Fruit fly (Drosophila melanogaster) whole organism, embryonic: ENCODE data around the gene CG12947.
A peak's percentile ranks its signal among the peaks of the same experiment; 100 is the strongest.

Experiments used
- Abd-B ChIP-seq: fragments of 200-800 bp; sonication (Bioruptor generic); optimal IDR thresholded peaks from 2 replicates; lab custom pipeline; 2018; ENCODE audit warnings: missing biosample characterization, mild to moderate bottlenecking, missing genetic modification characterization, moderate library complexity
- CG1233 ChIP-seq: fragments of 200-800 bp; sonication (Bioruptor generic); optimal IDR thresholded peaks from 4 replicates; lab custom pipeline; 2018; ENCODE audit warnings: missing biosample characterization, mild to moderate bottlenecking, missing genetic modification characterization
- CG13123 ChIP-seq: fragments of 200-800 bp; sonication (Bioruptor generic); optimal IDR thresholded peaks from 2 replicates; lab custom pipeline; 2016; ENCODE audit warnings: missing biosample characterization, missing genetic modification characterization
- CG13624 ChIP-seq: fragments of 200-800 bp; sonication (Bioruptor generic); optimal IDR thresholded peaks from 2 replicates; lab custom pipeline; 2016; ENCODE audit warnings: missing biosample characterization, missing genetic modification characterization
- CG15073 ChIP-seq: fragments of 200-800 bp; sonication (Bioruptor generic); optimal IDR thresholded peaks from 2 replicates; lab custom pipeline; 2016; ENCODE audit warnings: missing biosample characterization, missing genetic modification characterization
- CG17361 ChIP-seq: fragments of 200-800 bp; sonication (Bioruptor generic); IDR thresholded peaks from 3 replicates; pipeline ENCODE4 v1.3.6; 2022; ENCODE audit warnings: missing biosample characterization, missing genetic modification characterization
- CG18599 ChIP-seq: fragments of 200-800 bp; sonication (Bioruptor generic); optimal IDR thresholded peaks from 3 replicates; lab custom pipeline; 2017; ENCODE audit warnings: missing biosample characterization, missing genetic modification characterization, mild to moderate bottlenecking, moderate library complexity, missing genetic modification reagents
- CG31224 ChIP-seq: fragments of 200-800 bp; sonication (Bioruptor generic); IDR thresholded peaks from 2 replicates; pipeline ENCODE4 v1.3.6; 2022; ENCODE audit warnings: missing biosample characterization, missing genetic modification characterization
- CG33557 ChIP-seq: fragments of 200-800 bp; sonication (Bioruptor generic); optimal IDR thresholded peaks from 2 replicates; lab custom pipeline; 2019; ENCODE audit warnings: missing biosample characterization, mild to moderate bottlenecking, missing genetic modification characterization, moderate library complexity
- CG34376 ChIP-seq: fragments of 200-800 bp; sonication (Bioruptor generic); optimal IDR thresholded peaks from 2 replicates; lab custom pipeline; 2018; ENCODE audit warnings: missing biosample characterization, mild to moderate bottlenecking, missing genetic modification characterization
- CG5180 ChIP-seq: fragments of 200-800 bp; sonication (Bioruptor generic); optimal IDR thresholded peaks from 3 replicates; lab custom pipeline; 2017; ENCODE audit warnings: missing biosample characterization, missing genetic modification characterization, mild to moderate bottlenecking, moderate library complexity, missing genetic modification reagents
- CG6765 ChIP-seq: fragments of 200-800 bp; sonication (Bioruptor generic); optimal IDR thresholded peaks from 3 replicates; lab custom pipeline; 2017; ENCODE audit warnings: missing biosample characterization, mild to moderate bottlenecking, missing genetic modification characterization
- CG6854 ChIP-seq: fragments of 200-800 bp; sonication (Bioruptor generic); optimal IDR thresholded peaks from 3 replicates; lab custom pipeline; 2017; ENCODE audit warnings: missing biosample characterization, mild to moderate bottlenecking, missing genetic modification characterization
- CG7357 ChIP-seq: fragments of 200-800 bp; sonication (Bioruptor generic); IDR thresholded peaks from 3 replicates; pipeline ENCODE4 v1.3.6; 2022; ENCODE audit warnings: missing biosample characterization, missing genetic modification characterization
- CG7987 ChIP-seq: fragments of 200-800 bp; sonication (Bioruptor generic); optimal IDR thresholded peaks from 2 replicates; lab custom pipeline; 2018; ENCODE audit warnings: missing biosample characterization, mild to moderate bottlenecking, missing genetic modification characterization, moderate library complexity
- CG8359 ChIP-seq: fragments of 200-800 bp; sonication (Bioruptor generic); optimal IDR thresholded peaks from 2 replicates; lab custom pipeline; 2017; ENCODE audit warnings: missing biosample characterization, mild to moderate bottlenecking, missing genetic modification characterization, borderline replicate concordance
- CG8478 ChIP-seq: fragments of >200 bp; optimal IDR thresholded peaks from 2 replicates; lab custom pipeline; 2018
- Dek ChIP-seq: fragments of 200-800 bp; sonication (Bioruptor generic); optimal IDR thresholded peaks from 3 replicates; lab custom pipeline; 2019; ENCODE audit warnings: missing biosample characterization, mild to moderate bottlenecking, missing genetic modification characterization, moderate library complexity
- Dfd ChIP-seq, 2 experiments: fragments of >200 bp; optimal IDR thresholded peaks; 2 replicates each; lab custom pipeline; 2017; ENCODE audit warnings: missing biosample characterization in 2 of 2, missing genetic modification characterization in 2 of 2
- Dll ChIP-seq: fragments of 200-800 bp; sonication (Bioruptor generic); IDR thresholded peaks from 4 replicates; pipeline ENCODE4 v1.3.6; 2022; ENCODE audit warnings: missing biosample characterization, missing genetic modification characterization; ENCODE audit not compliant: partially characterized antibody
- Doc2 ChIP-seq: fragments of 200-800 bp; sonication (Bioruptor generic); IDR thresholded peaks from 2 replicates; pipeline ENCODE4 v1.3.6; 2022; ENCODE audit warnings: missing biosample characterization, missing genetic modification characterization
- Dp ChIP-seq: fragments of 200-800 bp; sonication (Bioruptor generic); optimal IDR thresholded peaks from 2 replicates; lab custom pipeline; 2018; ENCODE audit warnings: missing biosample characterization, mild to moderate bottlenecking, missing genetic modification characterization, moderate library complexity
- Ets65A ChIP-seq: fragments of 200-800 bp; sonication (Bioruptor generic); peaks from one replicate; lab custom pipeline; 2016; ENCODE audit warnings: missing biosample characterization, missing genetic modification characterization
- GATAe ChIP-seq: fragments of 200-800 bp; sonication (Bioruptor generic); conservative IDR thresholded peaks from 2 replicates; pipeline ENCODE4 v1.3.6; 2022; ENCODE audit warnings: missing biosample characterization, missing genetic modification characterization
- Lpt ChIP-seq: fragments of >200 bp; optimal IDR thresholded peaks from 2 replicates; lab custom pipeline; 2018; ENCODE audit warnings: missing biosample characterization, missing genetic modification characterization
- Mad ChIP-seq: fragments of 200-800 bp; sonication (Bioruptor generic); optimal IDR thresholded peaks from 2 replicates; lab custom pipeline; 2016; ENCODE audit warnings: missing biosample characterization, missing genetic modification characterization
- Oaz ChIP-seq: fragments of 200-800 bp; sonication (Bioruptor generic); IDR thresholded peaks from 2 replicates; pipeline ENCODE4 v1.3.6; 2022; ENCODE audit warnings: missing biosample characterization, missing genetic modification characterization
- Oli ChIP-seq: fragments of 200-800 bp; sonication (Bioruptor generic); optimal IDR thresholded peaks from 2 replicates; lab custom pipeline; 2018; ENCODE audit warnings: missing biosample characterization, mild to moderate bottlenecking, missing genetic modification characterization, moderate library complexity
- Sry-β ChIP-seq: fragments of 200-800 bp; sonication (Bioruptor generic); optimal IDR thresholded peaks from 2 replicates; lab custom pipeline; 2018; ENCODE audit warnings: missing biosample characterization, mild to moderate bottlenecking, missing genetic modification characterization, moderate library complexity
- Trl ChIP-seq, 3 experiments: fragments of >200 bp in 2 of 3; fragments of 200-800 bp in 1 of 3; sonication (Bioruptor generic) in 1 of 3; optimal IDR thresholded peaks; 2 replicates in 1 of 3; 3 replicates in 2 of 3; lab custom pipeline; 2016 to 2017; ENCODE audit warnings: missing biosample characterization in 1 of 3, missing genetic modification characterization in 1 of 3
- YL-1 ChIP-seq: fragments of 200-800 bp; sonication (Bioruptor generic); optimal IDR thresholded peaks from 3 replicates; lab custom pipeline; 2017; ENCODE audit warnings: missing biosample characterization, mild to moderate bottlenecking, missing genetic modification characterization
- ab ChIP-seq: fragments of 200-800 bp; sonication (Bioruptor generic); optimal IDR thresholded peaks from 2 replicates; lab custom pipeline; 2016; ENCODE audit warnings: missing biosample characterization, missing genetic modification characterization
- ase ChIP-seq: fragments of 200-800 bp; sonication (Bioruptor generic); IDR thresholded peaks from 3 replicates; pipeline ENCODE4 v1.3.6; 2022; ENCODE audit warnings: missing biosample characterization, missing genetic modification characterization
- corto ChIP-seq: fragments of 200-800 bp; sonication (Bioruptor generic); optimal IDR thresholded peaks from 2 replicates; lab custom pipeline; 2016; ENCODE audit warnings: missing biosample characterization, mild to moderate bottlenecking, missing genetic modification characterization, moderate library complexity
- dati ChIP-seq: fragments of 200-800 bp; sonication (Bioruptor generic); IDR thresholded peaks from 2 replicates; pipeline ENCODE4 v1.3.6; 2022; ENCODE audit warnings: missing biosample characterization, missing genetic modification characterization
- dpn ChIP-seq, 2 experiments: fragments of 200-800 bp; sonication (Bioruptor generic); optimal IDR thresholded peaks; 3 replicates each; lab custom pipeline; 2016; ENCODE audit warnings: missing biosample characterization in 2 of 2, missing genetic modification characterization in 2 of 2
- esg ChIP-seq: fragments of 200-800 bp; sonication (Bioruptor generic); conservative IDR thresholded peaks from 2 replicates; pipeline ENCODE4 v1.3.6; 2022; ENCODE audit warnings: missing biosample characterization, missing genetic modification characterization
- exex ChIP-seq: fragments of 200-800 bp; sonication (Bioruptor generic); optimal IDR thresholded peaks from 4 replicates; lab custom pipeline; 2018; ENCODE audit warnings: missing biosample characterization, mild to moderate bottlenecking, missing genetic modification characterization, moderate library complexity
- fd96Cb ChIP-seq: fragments of 200-800 bp; sonication (Bioruptor generic); optimal IDR thresholded peaks from 2 replicates; lab custom pipeline; 2018; ENCODE audit warnings: missing biosample characterization, mild to moderate bottlenecking, missing genetic modification characterization, moderate library complexity
- gcm2 ChIP-seq: fragments of 200-800 bp; sonication (Bioruptor generic); optimal IDR thresholded peaks from 2 replicates; lab custom pipeline; 2016; ENCODE audit warnings: missing biosample characterization, missing genetic modification characterization
- gfzf ChIP-seq: fragments of 200-800 bp; sonication (Bioruptor generic); optimal IDR thresholded peaks from 2 replicates; lab custom pipeline; 2016; ENCODE audit warnings: missing biosample characterization, mild to moderate bottlenecking, missing genetic modification characterization, moderate library complexity
- lab ChIP-seq: fragments of 200-800 bp; sonication (Bioruptor generic); optimal IDR thresholded peaks from 3 replicates; lab custom pipeline; 2017; ENCODE audit warnings: missing biosample characterization, missing genetic modification characterization, mild to moderate bottlenecking, moderate library complexity, missing genetic modification reagents
- maf-S ChIP-seq: fragments of 200-800 bp; sonication (Bioruptor generic); optimal IDR thresholded peaks from 2 replicates; lab custom pipeline; 2016; ENCODE audit warnings: missing biosample characterization, missing genetic modification characterization
- psq ChIP-seq: fragments of 200-800 bp; sonication (Bioruptor generic); optimal IDR thresholded peaks from 2 replicates; lab custom pipeline; 2017; ENCODE audit warnings: missing biosample characterization, missing genetic modification characterization
- salm ChIP-seq: fragments of 200-800 bp; sonication (Bioruptor generic); optimal IDR thresholded peaks from 2 replicates; lab custom pipeline; 2018; ENCODE audit warnings: missing biosample characterization, mild to moderate bottlenecking, missing genetic modification characterization
- sisA ChIP-seq: fragments of 200-800 bp; sonication (Bioruptor generic); IDR thresholded peaks from 2 replicates; pipeline ENCODE4 v1.3.6; 2022; ENCODE audit warnings: missing biosample characterization, missing genetic modification characterization
- unpg ChIP-seq: fragments of 200-800 bp; sonication (Bioruptor generic); optimal IDR thresholded peaks from 3 replicates; lab custom pipeline; 2018; ENCODE audit warnings: missing biosample characterization, mild to moderate bottlenecking, missing genetic modification characterization, moderate library complexity
- wek ChIP-seq: fragments of 200-800 bp; sonication (Bioruptor generic); optimal IDR thresholded peaks from 3 replicates; lab custom pipeline; 2018; ENCODE audit warnings: missing biosample characterization, mild to moderate bottlenecking, missing genetic modification characterization, moderate library complexity
- zf30C ChIP-seq: fragments of 200-800 bp; sonication (Bioruptor generic); optimal IDR thresholded peaks from 3 replicates; lab custom pipeline; 2018; ENCODE audit warnings: missing biosample characterization, mild to moderate bottlenecking, missing genetic modification characterization

CG12947 gene

DNA sequence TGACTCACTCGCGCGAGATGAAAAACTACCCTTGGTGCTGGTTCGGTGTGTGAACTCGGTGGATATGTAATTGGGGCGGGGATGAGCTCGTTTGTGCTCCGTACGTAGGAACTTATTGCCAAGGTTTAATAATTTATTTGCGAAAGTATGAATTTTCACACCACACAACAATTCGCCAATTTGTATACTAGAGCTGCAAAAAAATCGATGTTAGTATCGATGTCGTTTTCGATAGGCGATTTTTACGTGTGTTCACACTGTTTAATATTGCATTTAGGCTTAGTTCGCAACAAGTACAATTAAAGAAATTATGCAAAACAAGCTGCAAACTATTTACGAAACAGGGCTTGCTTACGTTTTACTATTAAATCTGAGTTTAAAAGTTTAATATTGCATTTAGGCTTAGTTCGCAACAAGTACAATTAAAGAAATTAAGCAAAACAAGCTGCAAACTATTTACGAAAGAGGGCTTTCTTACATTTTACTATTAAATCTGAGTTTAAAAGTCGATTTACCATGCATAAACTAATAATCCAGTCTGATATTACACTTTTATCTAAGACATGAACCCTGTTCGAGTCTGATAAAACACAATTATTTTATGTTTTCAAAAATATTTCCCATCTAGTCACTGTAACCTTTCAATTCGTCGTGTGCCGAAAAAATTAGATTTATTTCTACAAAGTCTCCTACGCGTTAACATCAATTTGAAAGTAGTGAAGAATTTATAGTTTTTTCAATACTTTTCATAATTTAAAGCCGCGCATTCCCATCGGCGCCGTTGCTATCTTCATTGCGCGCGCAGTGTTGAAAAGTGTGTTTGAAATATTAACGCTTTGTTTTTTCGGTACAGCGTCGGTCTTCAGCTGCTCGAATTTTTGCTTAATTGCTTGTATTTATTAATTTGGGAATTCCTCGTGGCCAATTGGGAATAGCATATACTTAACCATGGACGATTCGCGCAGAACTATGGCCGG lies 16.6 kb upstream of the CG12947 start, which contains the start of the genes Snap24 and CG8478 (continued):
- TF ChIP-seq Dek (tag; lab: Kevin White, UChicago) (no peak), Oli (tag; lab: Kevin White, UChicago) (no peak), gfzf (GFP tag; lab: Kevin White, UChicago) (peak; percentile 55), sisA (GFP tag; lab: Robert Waterston, UW) (no peak), CG6854 (no peak), CG17361 (GFP tag; lab: Robert Waterston, UW) (peak; percentile 43; the same call in 1 of the 3 replicates), Trl (optimal IDR thresholded peaks at IDR 0.05; lab: Kevin White, UChicago) (no peak), Trl (GFP tag; optimal IDR thresholded peaks at IDR 0.05; lab: Kevin White, UChicago) (no peak), Ets65A (GFP tag; lab: Kevin White, UChicago) (no peak), wek (GFP tag; lab: Kevin White, UChicago) (no peak), Abd-B (GFP tag; lab: Kevin White, UChicago) (peak; percentile 24), ase (GFP tag; lab: Robert Waterston, UW) (no peak), esg (GFP tag; lab: Robert Waterston, UW) (no peak), Dll (GFP tag; lab: Robert Waterston, UW) (peak; percentile 78; the same call in 3 of the 4 replicates), CG1233 (GFP tag; lab: Kevin White, UChicago) (no peak), fd96Cb (tag; lab: Kevin White, UChicago) (no peak), lab (GFP tag; lab: Kevin White, UChicago) (no peak), Dp (peak; percentile 78), maf-S (GFP tag; lab: Kevin White, UChicago) (no peak), CG7357 (peak; percentile 96), Doc2 (GFP tag; lab: Robert Waterston, UW) (no peak), CG8478 (lab: Kevin White, UChicago) (no peak), dati (GFP tag; lab: Robert Waterston, UW) (no peak), corto (no peak), CG13123 (no peak), YL-1 (peak; percentile 8), Oaz (GFP tag; lab: Robert Waterston, UW) (no peak), CG7987 (GFP tag; lab: Kevin White, UChicago) (no peak), salm (no peak), CG8359 (no peak), CG6765 (GFP tag; lab: Kevin White, UChicago) (no peak), gcm2 (no peak), GATAe (no peak), CG13624 (GFP tag; lab: Kevin White, UChicago) (no peak), unpg (no peak), Dfd (GFP tag; optimal IDR thresholded peaks at IDR 0.05; lab: Kevin White, UChicago) (no peak), dpn (GFP tag; optimal IDR thresholded peaks at IDR 0.05; lab: Kevin White, UChicago) (no peak), CG33557 (GFP tag; lab: Kevin White, UChicago) (no peak), CG18599 (GFP tag; lab: Kevin White, UChicago) (no peak), Mad (GFP tag; lab: Kevin White, UChicago) (no peak), zf30C (GFP tag; lab: Kevin White, UChicago) (no peak), Lpt (GFP tag; lab: Kevin White, UChicago) (no peak), CG5180 (no peak), psq (no peak), exex (tag; lab: Kevin White, UChicago) (no peak), Sry-β (GFP tag; lab: Kevin White, UChicago) (no peak), ab (no peak), CG31224 (GFP tag; lab: Robert Waterston, UW) (no peak), CG34376 (GFP tag; lab: Kevin White, UChicago) (no peak), CG15073 (GFP tag; lab: Kevin White, UChicago) (no peak)
